Worm (Caenorhabditis elegans): ENCODE measurements around the gene F16G10.5.

Gene F16G10.5

ce11 chrII:2393821-2394220 is 26.7 kb downstream of the F16G10.5 start, which contains the start of gene F16G10.11:
TSS of gene F16G10.11 (minus strand) at chrII:2393921.
- TF ChIP-seq athp-1 (tag; optimal IDR thresholded peaks at IDR 0.05) (no peak), ztf-28 (GFP tag; IDR thresholded peaks at IDR 0.05) (no peak), hmg-1.2 (GFP tag; IDR thresholded peaks at IDR 0.05) (no peak), cebp-2 (GFP tag; IDR thresholded peaks at IDR 0.05) (no peak)

DNA sequence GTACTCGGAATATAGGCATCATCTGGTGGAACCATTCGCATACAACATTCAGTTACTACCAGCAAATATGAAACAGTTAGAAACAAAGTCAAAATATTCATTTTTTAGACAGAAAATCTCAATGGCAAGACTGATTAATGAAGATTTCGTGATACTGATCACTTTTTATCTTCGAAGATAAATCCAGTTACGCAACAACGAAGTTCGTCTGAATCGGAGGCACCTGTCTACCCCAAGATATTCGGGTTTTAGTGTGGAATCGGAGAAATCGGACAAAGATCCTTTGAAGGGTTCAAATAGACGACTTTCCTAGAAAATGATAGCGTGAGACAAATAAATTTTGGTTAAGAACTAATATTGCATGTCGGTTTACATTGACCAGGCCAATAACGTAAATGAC is 28.7 kb downstream of the F16G10.5 start, which contains the start of gene F16G10.13:
F16G10.13 (minus strand) TSS at position 101 of the 400 bp plus-strand sequence.
- no peak for TF ChIP-seq Y79H2A.3 (GFP tag; conservative IDR thresholded peaks at IDR 0.05)
- no peak for TF ChIP-seq nhr-27 (tag; optimal IDR thresholded peaks at IDR 0.05)
- no peak for TF ChIP-seq nfya-2 (GFP tag; IDR thresholded peaks at IDR 0.05)
- no peak for TF ChIP-seq B0336.3 (GFP tag; IDR thresholded peaks at IDR 0.05)
- TF ChIP-seq ztf-26 (tag; optimal IDR thresholded peaks at IDR 0.05): no peak
- TF ChIP-seq dpff-1 (tag; optimal IDR thresholded peaks at IDR 0.05): no peak
- TF ChIP-seq dpl-1 (GFP tag; optimal IDR thresholded peaks at IDR 0.05): no peak
- no peak for TF ChIP-seq nhr-120 (GFP tag; IDR thresholded peaks at IDR 0.05)
- TF ChIP-seq D2030.7 (GFP tag; IDR thresholded peaks at IDR 0.05): no peak
- no peak for TF ChIP-seq ztf-3 (GFP tag; optimal IDR thresholded peaks at IDR 0.05)
- no peak for TF ChIP-seq C06A6.2 (GFP tag; conservative IDR thresholded peaks at IDR 0.05)
- no peak for TF ChIP-seq rec-8 (tag; optimal IDR thresholded peaks at IDR 0.05)
- TF ChIP-seq pbrm-1 (GFP tag; IDR thresholded peaks at IDR 0.05): no peak
- TF ChIP-seq fkh-3 (tag; optimal IDR thresholded peaks at IDR 0.05): no peak
- TF ChIP-seq hrde-1 (tag; optimal IDR thresholded peaks at IDR 0.05; ENCODE audit: borderline replicate concordance): no peak
- no peak for TF ChIP-seq efl-1 (GFP tag; optimal IDR thresholded peaks at IDR 0.05)
- TF ChIP-seq ceh-79 (tag; optimal IDR thresholded peaks at IDR 0.05): no peak
- no peak for TF ChIP-seq rcor-1 (GFP tag; IDR thresholded peaks at IDR 0.05)
- TF ChIP-seq gei-17 (GFP tag; optimal IDR thresholded peaks at IDR 0.05): no peak
- TF ChIP-seq lag-1 (GFP tag; IDR thresholded peaks at IDR 0.05): no peak

DNA sequence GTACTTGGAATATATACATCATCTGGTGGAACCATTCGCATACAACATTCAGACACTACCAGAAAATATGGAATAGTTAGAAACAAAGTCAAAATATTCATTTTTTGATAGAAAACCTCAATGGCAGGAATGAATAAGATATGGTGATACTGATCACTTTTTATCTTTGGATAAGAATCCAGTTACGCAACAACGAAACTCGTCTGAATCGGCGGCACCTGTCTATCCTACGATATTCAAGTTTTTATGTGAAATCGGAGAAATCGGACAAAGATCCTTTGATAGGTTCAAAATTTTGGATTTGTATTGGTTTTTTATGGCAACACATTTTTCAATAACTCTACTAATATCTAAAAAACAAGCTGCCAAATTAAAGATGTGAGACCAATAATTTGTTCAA is 31.8 kb downstream of the F16G10.5 start, which contains the start of gene F16G10.14:
F16G10.14 (minus strand) TSS at position 101 of the 400 bp plus-strand sequence.
- TF ChIP-seq F57A8.1 (GFP tag; optimal IDR thresholded peaks at IDR 0.05): no peak
- TF ChIP-seq him-1 (tag; optimal IDR thresholded peaks at IDR 0.05): no peak
- TF ChIP-seq F55B11.4 (tag; optimal IDR thresholded peaks at IDR 0.05; ENCODE audit: borderline replicate concordance, insufficient read depth): no peak
- TF ChIP-seq lag-1 (GFP tag; IDR thresholded peaks at IDR 0.05): no peak
- no peak for TF ChIP-seq nhr-27 (tag; optimal IDR thresholded peaks at IDR 0.05)
- TF ChIP-seq athp-1 (tag; optimal IDR thresholded peaks at IDR 0.05): no peak
- TF ChIP-seq mes-4 (tag; optimal IDR thresholded peaks at IDR 0.05): no peak
- no peak for TF ChIP-seq hrde-1 (tag; optimal IDR thresholded peaks at IDR 0.05; ENCODE audit: borderline replicate concordance)
- TF ChIP-seq F22D6.2 (tag; optimal IDR thresholded peaks at IDR 0.05): no peak

DNA sequence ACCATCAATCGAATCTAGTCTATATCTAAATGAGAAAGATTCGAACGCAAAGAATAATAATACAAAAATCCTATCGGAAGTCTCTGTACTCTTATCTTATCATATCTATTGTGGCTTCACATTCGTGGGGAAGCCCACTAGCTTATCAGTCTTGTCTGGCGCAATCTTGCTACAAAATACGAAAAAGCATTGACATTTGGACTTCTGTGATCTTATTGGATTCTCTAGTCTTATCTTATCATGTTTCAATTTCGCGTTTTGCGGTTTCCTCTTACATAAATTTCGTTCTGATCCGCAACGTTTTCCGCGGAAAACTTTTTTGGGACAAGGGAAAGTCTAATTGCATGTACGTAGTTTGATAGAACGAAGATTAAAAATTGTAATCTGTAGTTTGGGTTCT is 32.7 kb downstream of the F16G10.5 start:
- TF ChIP-seq let-607 (tag; optimal IDR thresholded peaks at IDR 0.05): no peak
- no peak for TF ChIP-seq ama-1 (optimal IDR thresholded peaks at IDR 0.05)
- TF ChIP-seq ama-1 (GFP tag; optimal IDR thresholded peaks at IDR 0.05): no peak
- TF ChIP-seq unc-130 (GFP tag; optimal IDR thresholded peaks at IDR 0.05): no peak
- no peak for TF ChIP-seq somi-1 (GFP tag; optimal IDR thresholded peaks at IDR 0.05)
- no peak for TF ChIP-seq egl-44 (GFP tag; IDR thresholded peaks at IDR 0.05)
- no peak for TF ChIP-seq mel-28 (tag; optimal IDR thresholded peaks at IDR 0.05; ENCODE audit: borderline replicate concordance)
- TF ChIP-seq hlh-12 (tag; optimal IDR thresholded peaks at IDR 0.05): no peak
- TF ChIP-seq snpc-1.1 (tag; optimal IDR thresholded peaks at IDR 0.05; ENCODE audit: insufficient read depth): no peak
- TF ChIP-seq ceh-79 (tag; optimal IDR thresholded peaks at IDR 0.05): no peak
- TF ChIP-seq snpc-4 (GFP tag; optimal IDR thresholded peaks at IDR 0.05): no peak
- no peak for TF ChIP-seq snpc-4 (tag; optimal IDR thresholded peaks at IDR 0.05)
- no peak for TF ChIP-seq mxl-1 (tag; optimal IDR thresholded peaks at IDR 0.05)
- TF ChIP-seq D2030.7 (GFP tag; IDR thresholded peaks at IDR 0.05): no peak
- TF ChIP-seq snpc-3.4 (tag; optimal IDR thresholded peaks at IDR 0.05): no peak
- no peak for TF ChIP-seq ztf-25 (GFP tag; IDR thresholded peaks at IDR 0.05)
- TF ChIP-seq tlf-1 (GFP tag; optimal IDR thresholded peaks at IDR 0.05): no peak
